Fruit fly (Drosophila melanogaster) whole organism, embryonic: ENCODE measurements around the gene Elal.
A peak's percentile ranks its signal among the peaks of the same experiment; 100 is the strongest.

Experiments used
- CG11398 ChIP-seq: fragments of 200-800 bp; sonication (Bioruptor generic); optimal IDR thresholded peaks from 2 replicates; lab custom pipeline; 2016; ENCODE audit warnings: missing biosample characterization, missing genetic modification characterization
- CG13624 ChIP-seq: fragments of 200-800 bp; sonication (Bioruptor generic); optimal IDR thresholded peaks from 2 replicates; lab custom pipeline; 2016; ENCODE audit warnings: missing biosample characterization, missing genetic modification characterization
- CG13894 ChIP-seq: fragments of 200-800 bp; sonication (Bioruptor generic); optimal IDR thresholded peaks from 3 replicates; lab custom pipeline; 2018; ENCODE audit warnings: missing biosample characterization, mild to moderate bottlenecking, missing genetic modification characterization, moderate library complexity
- CG15479 ChIP-seq: fragments of 200-800 bp; sonication (Bioruptor generic); optimal IDR thresholded peaks from 3 replicates; lab custom pipeline; 2019; ENCODE audit warnings: missing biosample characterization, mild to moderate bottlenecking, missing genetic modification characterization, moderate library complexity
- CG17912 ChIP-seq: fragments of 200-800 bp; sonication (Bioruptor generic); optimal IDR thresholded peaks from 2 replicates; lab custom pipeline; 2018; ENCODE audit warnings: missing biosample characterization, mild to moderate bottlenecking, missing genetic modification characterization
- CG31441 ChIP-seq: fragments of 200-800 bp; sonication (Bioruptor generic); IDR thresholded peaks from 2 replicates; pipeline ENCODE4 v1.3.6; 2022; ENCODE audit warnings: missing biosample characterization, missing genetic modification characterization
- CG34376 ChIP-seq: fragments of 200-800 bp; sonication (Bioruptor generic); optimal IDR thresholded peaks from 2 replicates; lab custom pipeline; 2018; ENCODE audit warnings: missing biosample characterization, mild to moderate bottlenecking, missing genetic modification characterization
- CG34422 ChIP-seq: fragments of 200-800 bp; sonication (Bioruptor generic); IDR thresholded peaks from 3 replicates; pipeline ENCODE4 v1.3.6; 2022; ENCODE audit warnings: missing biosample characterization, missing genetic modification characterization
- CG4730 ChIP-seq: fragments of 200-800 bp; sonication (Bioruptor generic); IDR thresholded peaks from 2 replicates; pipeline ENCODE4 v1.3.6; 2022; ENCODE audit warnings: missing biosample characterization, missing genetic modification characterization
- CG8359 ChIP-seq: fragments of 200-800 bp; sonication (Bioruptor generic); optimal IDR thresholded peaks from 2 replicates; lab custom pipeline; 2017; ENCODE audit warnings: missing biosample characterization, mild to moderate bottlenecking, missing genetic modification characterization, borderline replicate concordance
- CG9797 ChIP-seq: fragments of 200-800 bp; sonication (Bioruptor generic); optimal IDR thresholded peaks from 3 replicates; lab custom pipeline; 2018; ENCODE audit warnings: missing biosample characterization, mild to moderate bottlenecking, missing genetic modification characterization
- Dll ChIP-seq: fragments of 200-800 bp; sonication (Bioruptor generic); IDR thresholded peaks from 4 replicates; pipeline ENCODE4 v1.3.6; 2022; ENCODE audit warnings: missing biosample characterization, missing genetic modification characterization; ENCODE audit not compliant: partially characterized antibody
- E2f1 ChIP-seq: fragments of 200-800 bp; sonication (Bioruptor generic); IDR thresholded peaks from 2 replicates; pipeline ENCODE4 v1.3.6; 2022; ENCODE audit warnings: missing biosample characterization, missing genetic modification characterization
- ERR ChIP-seq: fragments of 200-800 bp; sonication (Bioruptor generic); optimal IDR thresholded peaks from 2 replicates; lab custom pipeline; 2016; ENCODE audit warnings: missing biosample characterization, missing genetic modification characterization
- H15 ChIP-seq: fragments of 200-800 bp; sonication (Bioruptor generic); IDR thresholded peaks from 3 replicates; pipeline ENCODE4 v1.3.6; 2022; ENCODE audit warnings: missing biosample characterization, missing genetic modification characterization
- Lim3 ChIP-seq: fragments of 200-800 bp; sonication (Bioruptor generic); IDR thresholded peaks from 2 replicates; pipeline ENCODE4 v1.3.6; 2022; ENCODE audit warnings: missing biosample characterization, missing genetic modification characterization
- MESR4 ChIP-seq: fragments of 200-800 bp; sonication (Bioruptor generic); optimal IDR thresholded peaks from 2 replicates; lab custom pipeline; 2018; ENCODE audit warnings: missing biosample characterization, mild to moderate bottlenecking, missing genetic modification characterization, moderate library complexity
- Med ChIP-seq: fragments of 200-800 bp; sonication (Bioruptor generic); peaks from one replicate; lab custom pipeline; 2016; ENCODE audit warnings: missing biosample characterization, missing genetic modification characterization, mild to moderate bottlenecking, inconsistent platforms, moderate library complexity
- NfI ChIP-seq: fragments of 200-800 bp; sonication (Bioruptor generic); optimal IDR thresholded peaks from 3 replicates; lab custom pipeline; 2018; ENCODE audit warnings: missing biosample characterization, mild to moderate bottlenecking, missing genetic modification characterization, moderate library complexity
- Pdp1 ChIP-seq, 2 experiments: fragments of 200-800 bp; sonication (Bioruptor generic); optimal IDR thresholded peaks; 3 replicates each; lab custom pipeline; 2016; ENCODE audit warnings: missing biosample characterization in 2 of 2, missing genetic modification characterization in 2 of 2, mild to moderate bottlenecking in 1 of 2, moderate library complexity in 1 of 2
- Taf1 ChIP-seq: fragments of 200-800 bp; sonication (Bioruptor generic); IDR thresholded peaks from 2 replicates; pipeline ENCODE4 v1.3.6; 2022; ENCODE audit warnings: missing biosample characterization, missing genetic modification characterization
- Trl ChIP-seq, 3 experiments: fragments of >200 bp in 2 of 3; fragments of 200-800 bp in 1 of 3; sonication (Bioruptor generic) in 1 of 3; optimal IDR thresholded peaks; 2 replicates in 1 of 3; 3 replicates in 2 of 3; lab custom pipeline; 2016 to 2017; ENCODE audit warnings: missing biosample characterization in 1 of 3, missing genetic modification characterization in 1 of 3
- chinmo ChIP-seq: fragments of 200-800 bp; sonication (Bioruptor generic); IDR thresholded peaks from 4 replicates; pipeline ENCODE4 v1.3.6; 2022; ENCODE audit warnings: missing biosample characterization, missing genetic modification characterization; ENCODE audit not compliant: partially characterized antibody
- dimm ChIP-seq: fragments of 200-800 bp; sonication (Bioruptor generic); IDR thresholded peaks from 2 replicates; pipeline ENCODE4 v1.3.6; 2022; ENCODE audit warnings: missing biosample characterization, missing genetic modification characterization
- ewg ChIP-seq: fragments of 200-800 bp; sonication (Bioruptor generic); optimal IDR thresholded peaks from 3 replicates; lab custom pipeline; 2017; ENCODE audit warnings: mild to moderate bottlenecking, missing biosample characterization, missing genetic modification reagents, missing genetic modification characterization
- grau ChIP-seq: fragments of 200-800 bp; optimal IDR thresholded peaks from 3 replicates; lab custom pipeline; 2019; ENCODE audit warnings: missing biosample characterization, mild to moderate bottlenecking, missing genetic modification characterization, moderate library complexity
- grn ChIP-seq: fragments of 200-800 bp; sonication (Bioruptor generic); optimal IDR thresholded peaks from 3 replicates; lab custom pipeline; 2017; ENCODE audit warnings: missing biosample characterization, missing genetic modification characterization
- kni ChIP-seq: fragments of 200-800 bp; sonication (Bioruptor generic); optimal IDR thresholded peaks from 3 replicates; lab custom pipeline; 2017; ENCODE audit warnings: mild to moderate bottlenecking, missing biosample characterization, missing genetic modification reagents, missing genetic modification characterization
- lbe ChIP-seq: fragments of 200-800 bp; sonication (Bioruptor generic); optimal IDR thresholded peaks from 2 replicates; lab custom pipeline; 2016; ENCODE audit warnings: missing biosample characterization, mild to moderate bottlenecking, missing genetic modification characterization
- mld ChIP-seq: fragments of 200-800 bp; sonication (Bioruptor generic); IDR thresholded peaks from 3 replicates; pipeline ENCODE4 v1.3.6; 2022; ENCODE audit warnings: missing biosample characterization, missing genetic modification characterization; ENCODE audit not compliant: partially characterized antibody
- pita ChIP-seq: fragments of 200-800 bp; sonication (Bioruptor generic); optimal IDR thresholded peaks from 2 replicates; lab custom pipeline; 2017; ENCODE audit warnings: missing biosample characterization, mild to moderate bottlenecking, missing genetic modification characterization
- pros ChIP-seq: fragments of 200-800 bp; sonication (Bioruptor generic); optimal IDR thresholded peaks from 3 replicates; lab custom pipeline; 2019; ENCODE audit warnings: missing biosample characterization, mild to moderate bottlenecking, missing genetic modification characterization, moderate library complexity
- sens ChIP-seq: fragments of 200-800 bp; sonication (Bioruptor generic); peaks from one replicate; lab custom pipeline; 2016; ENCODE audit warnings: missing biosample characterization, missing genetic modification characterization
- tll ChIP-seq, 2 experiments: fragments of 200-800 bp in 1 of 2; fragments of >200 bp in 1 of 2; sonication (Bioruptor generic) in 1 of 2; optimal IDR thresholded peaks; 2 replicates each; lab custom pipeline; 2017 to 2019; ENCODE audit warnings: missing biosample characterization in 2 of 2, missing genetic modification characterization in 2 of 2, mild to moderate bottlenecking in 1 of 2, moderate library complexity in 1 of 2
- vvl ChIP-seq: fragments of 200-800 bp; sonication (Bioruptor generic); IDR thresholded peaks from 2 replicates; pipeline ENCODE4 v1.3.6; 2022; ENCODE audit warnings: missing biosample characterization, missing genetic modification characterization
- zen ChIP-seq: fragments of 200-800 bp; sonication (Bioruptor generic); optimal IDR thresholded peaks from 3 replicates; lab custom pipeline; 2018; ENCODE audit warnings: missing biosample characterization, mild to moderate bottlenecking, missing genetic modification characterization, moderate library complexity

The Elal gene

DNA sequence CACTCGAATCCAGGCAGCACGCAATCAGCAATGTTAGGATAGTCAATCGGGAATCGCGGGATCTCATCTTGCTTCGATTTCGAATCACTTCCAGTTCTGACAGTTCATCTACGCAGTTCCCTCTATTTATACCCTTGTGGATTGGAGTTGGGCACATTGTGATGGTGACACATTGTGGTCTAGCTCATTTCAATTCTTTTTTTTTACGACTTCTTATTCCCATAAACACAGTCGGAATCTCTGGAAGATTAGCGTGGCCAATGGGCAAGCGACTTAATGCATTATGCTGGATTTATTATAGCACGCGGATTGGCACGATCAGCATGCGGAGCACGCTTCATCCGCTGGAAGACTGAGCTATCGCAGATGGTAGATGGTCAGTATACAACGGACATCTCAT lies 3.1 kb upstream of the Elal start, which contains the start of gene CG13640:
TSS of gene CG13640 (minus strand) at position 101 of the 400 bp plus-strand sequence.
- TF ChIP-seq Dll (GFP tag; lab: Robert Waterston, UW), result no peak
- no peak for TF ChIP-seq E2f1 (GFP tag; lab: Robert Waterston, UW)
- 0 out of 2 replicates have a peak, but pooled peaks have one; percentile 24 for TF ChIP-seq vvl (GFP tag; lab: Robert Waterston, UW)
- no peak for TF ChIP-seq NfI (GFP tag; lab: Kevin White, UChicago)
- TF ChIP-seq CG9797 (GFP tag; lab: Kevin White, UChicago), result no peak
- TF ChIP-seq Med, result peak; percentile 7
- TF ChIP-seq lbe, result no peak

DNA sequence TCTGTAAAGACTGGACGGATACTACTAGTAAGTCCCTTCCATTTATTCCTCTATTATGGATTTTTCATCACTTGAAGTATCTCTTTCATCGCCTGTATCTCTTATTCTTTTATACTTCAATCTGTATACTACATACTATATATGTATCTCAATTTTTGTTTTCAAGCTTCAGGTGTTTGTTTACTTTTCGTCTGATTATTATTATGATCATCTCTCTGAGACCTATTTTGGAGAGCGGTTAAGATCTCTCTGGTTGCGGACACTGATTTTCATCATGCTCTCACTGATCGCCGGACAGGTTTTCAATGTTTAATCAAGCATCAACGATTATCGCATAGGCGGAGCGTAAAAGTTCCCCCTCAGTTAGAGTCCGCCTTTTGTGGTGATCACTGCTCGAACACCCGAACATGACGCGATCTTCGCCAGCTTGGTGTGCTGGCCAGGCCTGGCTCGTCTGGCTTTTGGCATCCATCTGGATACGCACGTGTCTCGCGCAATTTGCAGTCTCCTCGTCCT lies 2.5 kb upstream of the Elal start, which contains the start of gene CG7016:
TSS of gene CG7016 (plus strand) at position 358 of the 516 bp plus-strand sequence.
- TF ChIP-seq CG11398 (GFP tag; lab: Kevin White, UChicago) (no peak), Taf1 (GFP tag; lab: Robert Waterston, UW) (no peak), grn (GFP tag; lab: Kevin White, UChicago) (peak; percentile 13), CG4730 (GFP tag; lab: Robert Waterston, UW) (no peak), dimm (GFP tag; lab: Robert Waterston, UW) (no peak), pita (GFP tag; lab: Kevin White, UChicago) (no peak), CG31441 (GFP tag; lab: Robert Waterston, UW) (no peak), CG13894 (tag; lab: Kevin White, UChicago) (peak; percentile 79), Pdp1 (GFP tag; optimal IDR thresholded peaks at IDR 0.05; lab: Kevin White, UChicago) (peak in 1 of 2 experiments; percentile 70), CG34376 (GFP tag; lab: Kevin White, UChicago) (peak; percentile 62), vvl (GFP tag; lab: Robert Waterston, UW) (0 out of 2 replicates have a peak, but pooled peaks have one; percentile 2), CG34422 (GFP tag; lab: Robert Waterston, UW) (peak; percentile 12; the same call in 1 of the 3 replicates), Trl (optimal IDR thresholded peaks at IDR 0.05; lab: Kevin White, UChicago) (peak; percentile 42 to 63), Trl (GFP tag; optimal IDR thresholded peaks at IDR 0.05; lab: Kevin White, UChicago) (no peak), grau (tag; lab: Kevin White, UChicago) (no peak), chinmo (GFP tag; lab: Robert Waterston, UW) (peak; percentile 57; the same call in 1 of the 4 replicates), sens (GFP tag; lab: Kevin White, UChicago) (peak; percentile 58), mld (no peak), CG13624 (GFP tag; lab: Kevin White, UChicago) (no peak), ERR (GFP tag; lab: Kevin White, UChicago) (no peak)
- TF ChIP-seq, all 482 proteins: peak for 9

DNA sequence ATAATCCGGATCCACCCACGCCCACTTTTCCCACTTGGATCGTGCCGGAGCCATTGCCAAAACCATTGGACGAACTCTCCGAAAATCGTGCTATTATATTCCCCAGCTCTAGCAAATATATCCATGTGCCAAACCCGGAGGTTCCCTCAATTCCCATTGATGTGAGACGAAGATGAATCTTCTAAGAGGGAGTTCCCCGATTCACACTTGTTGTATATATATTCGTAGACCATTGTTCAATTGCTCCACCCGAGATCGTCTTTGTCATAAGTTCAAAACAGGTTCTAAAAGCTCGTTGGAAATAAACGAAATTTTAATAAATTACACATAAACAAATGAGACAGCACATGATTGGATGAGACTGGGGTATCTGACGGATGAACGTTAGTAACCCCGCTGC lies 1.3 kb upstream of the Elal start:
- TF ChIP-seq CG17912 (GFP tag; lab: Kevin White, UChicago) (no peak), sens (GFP tag; lab: Kevin White, UChicago) (peak; percentile 1)

DNA sequence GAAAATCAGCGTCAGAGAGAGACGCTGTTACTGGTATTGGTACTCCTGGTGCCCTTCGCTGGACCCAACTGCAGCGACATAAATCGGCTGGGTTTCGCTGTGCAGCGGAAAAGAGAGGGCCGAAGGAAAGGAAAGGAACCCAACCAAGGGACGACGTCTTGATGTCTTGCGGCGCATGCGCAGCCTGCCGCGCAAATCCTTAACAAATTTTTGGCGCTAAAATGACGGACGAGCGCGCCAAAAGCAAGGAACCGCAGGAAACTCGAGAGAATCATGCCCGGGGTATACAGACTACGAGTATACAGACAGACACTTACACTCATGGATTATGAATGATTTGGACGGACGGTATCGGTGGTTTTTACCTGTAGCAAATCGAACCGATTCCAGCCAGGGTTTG lies 1.8 kb downstream of the Elal start:
- TF ChIP-seq CG15479 (GFP tag; lab: Kevin White, UChicago) (peak; percentile 92), H15 (GFP tag; lab: Robert Waterston, UW) (0 out of 3 replicates have a peak, but pooled peaks have one; percentile 11), zen (tag; lab: Kevin White, UChicago) (peak; percentile 20), ewg (GFP tag; lab: Kevin White, UChicago) (peak; percentile 38), Lim3 (GFP tag; lab: Robert Waterston, UW) (no peak), MESR4 (no peak), CG8359 (no peak), kni (GFP tag; lab: Kevin White, UChicago) (no peak), pros (GFP tag; lab: Kevin White, UChicago) (peak; percentile 65), tll (GFP tag; optimal IDR thresholded peaks at IDR 0.05; lab: Kevin White, UChicago) (peak in 1 of 2 experiments; percentile 60)
